Fruit fly (Drosophila melanogaster): Measurements from ENCODE around the gene CG12182.
A peak's percentile ranks its signal among the peaks of the same experiment; 100 is the strongest.

CG12182 gene

DNA sequence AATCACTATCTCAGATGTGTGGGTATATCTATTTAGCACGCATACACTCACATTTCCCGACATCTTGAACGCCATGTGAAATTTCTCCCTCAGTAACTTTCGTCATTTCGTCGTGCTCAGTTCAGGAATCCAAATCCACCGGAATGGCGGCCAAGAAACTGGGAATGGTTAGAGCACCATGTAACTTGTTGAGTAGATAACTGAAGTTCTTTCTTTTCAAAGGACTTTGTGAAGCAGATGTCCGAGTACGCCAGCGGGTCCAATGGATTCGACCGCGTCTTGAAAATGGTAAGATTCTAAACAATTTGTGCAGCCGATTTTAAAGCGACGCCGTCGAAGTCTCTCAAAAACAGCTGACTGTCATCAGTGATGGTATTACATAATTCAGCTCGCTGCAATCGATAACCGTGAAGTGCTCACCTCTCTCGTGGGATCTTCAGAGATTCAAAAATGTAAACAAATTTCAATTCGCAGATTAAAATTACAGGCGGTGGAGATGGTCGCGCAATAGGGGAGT is at the start of gene CG12182, which contains the start of gene CG16985:
TSS of gene CG12182 (minus strand) at position 366 of the 517 bp plus-strand sequence.
TSS of gene CG16985 (plus strand) at position 84 of the 517 bp plus-strand sequence.
- no peak for TF ChIP-seq CG15336 (GFP tag; IDR thresholded peaks at IDR 0.05)
- peak; percentile 4 for TF ChIP-seq esn (GFP tag; optimal IDR thresholded peaks at IDR 0.05)
- TF ChIP-seq acj6 (GFP tag; optimal IDR thresholded peaks at IDR 0.05): no peak
- no peak for TF ChIP-seq Hr4 (GFP tag; optimal IDR thresholded peaks at IDR 0.05)
- peak; percentile 13 for TF ChIP-seq Hr39 (GFP tag; optimal IDR thresholded peaks at IDR 0.05)
- peak; percentile 51 for TF ChIP-seq achi (GFP tag; optimal IDR thresholded peaks at IDR 0.05)
- no peak for TF ChIP-seq Eip78C (GFP tag)
- peak; percentile 98 for TF ChIP-seq vri (GFP tag; optimal IDR thresholded peaks at IDR 0.05)
- TF ChIP-seq CG8632 (GFP tag; optimal IDR thresholded peaks at IDR 0.05): no peak
- no peak for TF ChIP-seq Sox14 (GFP tag; optimal IDR thresholded peaks at IDR 0.05)
- peak; percentile 33 for TF ChIP-seq CG16779 (tag; optimal IDR thresholded peaks at IDR 0.05)
- TF ChIP-seq CG6163 (GFP tag; IDR thresholded peaks at IDR 0.05): 0 out of 3 replicates have a peak, but pooled peaks have one; percentile 26
- TF ChIP-seq CG34406 (GFP tag; optimal IDR thresholded peaks at IDR 0.05): no peak
- peak; percentile 13 for TF ChIP-seq fkh (GFP tag; optimal IDR thresholded peaks at IDR 0.05)
- no peak for TF ChIP-seq Hr38 (GFP tag; optimal IDR thresholded peaks at IDR 0.05)
- TF ChIP-seq CG3919 (GFP tag; optimal IDR thresholded peaks at IDR 0.05): no peak

DNA sequence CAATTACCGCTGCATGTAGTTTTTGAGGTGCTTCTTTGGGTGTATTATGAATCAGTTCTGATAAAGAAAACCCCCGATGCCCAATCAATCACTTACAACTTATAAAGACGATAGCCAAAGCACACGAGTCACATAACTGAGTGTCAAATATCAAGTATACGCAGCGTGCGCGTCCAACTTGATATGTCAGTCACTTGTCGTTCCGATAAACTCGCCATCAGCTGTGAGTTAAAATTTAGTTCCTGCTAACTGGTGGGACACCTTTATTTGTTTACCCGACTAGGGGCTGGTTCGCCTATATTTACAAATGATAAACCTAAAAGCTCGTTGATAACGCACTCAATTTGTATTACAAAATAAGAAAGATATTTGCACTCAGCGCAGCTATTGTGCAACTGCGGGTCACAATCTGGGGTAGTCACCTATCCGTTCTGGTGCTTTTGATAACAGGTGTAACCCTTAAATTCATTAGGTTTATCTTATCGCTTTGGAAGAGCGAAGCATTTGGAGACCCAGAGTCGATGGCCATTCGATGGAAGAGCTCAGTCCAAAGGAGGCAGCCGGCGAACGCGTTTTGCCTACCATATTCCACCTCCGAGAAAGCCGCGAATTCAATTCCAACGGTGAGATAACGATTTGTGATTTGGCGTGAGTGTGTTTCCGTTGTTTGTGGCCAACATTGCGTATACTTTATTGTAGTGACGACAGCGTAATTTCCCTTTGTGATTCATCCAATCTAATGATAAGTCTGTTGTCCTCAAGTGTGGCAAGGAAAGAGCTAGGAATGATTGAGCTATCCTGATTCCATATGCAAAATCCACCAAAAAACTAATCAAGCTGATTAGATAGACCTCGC is 48.4 kb upstream of the CG12182 start, which contains the start of gene CG1246:
TSS of gene CG1246 (plus strand) at position 526 of the 856 bp plus-strand sequence.
- peak; percentile 96 for TF ChIP-seq vri (GFP tag; optimal IDR thresholded peaks at IDR 0.05)
- peak; percentile 70 for TF ChIP-seq fkh (GFP tag; optimal IDR thresholded peaks at IDR 0.05)
- no peak for TF ChIP-seq CG10631 (GFP tag; optimal IDR thresholded peaks at IDR 0.05)

DNA sequence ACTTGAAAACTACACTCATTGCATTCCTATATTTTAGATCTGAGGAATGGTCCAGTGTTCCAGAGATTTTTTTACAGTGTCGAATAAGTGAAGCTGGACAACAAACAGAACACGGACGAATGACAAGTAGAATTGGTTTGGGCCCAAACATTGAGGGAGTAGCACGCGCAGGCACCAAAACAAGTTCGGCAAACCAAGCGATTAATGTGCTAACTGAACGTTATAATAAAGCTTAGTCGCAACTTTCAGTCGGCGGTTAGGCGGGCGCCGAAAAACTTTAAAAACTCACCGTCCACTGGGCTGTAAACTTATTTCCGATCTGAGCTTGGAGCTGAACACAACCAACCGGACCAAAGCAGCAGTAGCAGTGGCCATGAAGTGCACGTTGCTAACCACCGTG is 45.7 kb upstream of the CG12182 start, which contains the start of gene CG1143:
TSS of gene CG1143 (plus strand) at position 301 of the 400 bp plus-strand sequence.
- no peak for TF ChIP-seq Eip93F (GFP tag; optimal IDR thresholded peaks at IDR 0.05)
- no peak for TF ChIP-seq CG10631 (GFP tag; optimal IDR thresholded peaks at IDR 0.05)
- TF ChIP-seq salr (GFP tag; optimal IDR thresholded peaks at IDR 0.05): no peak
- TF ChIP-seq CG7368 (GFP tag; optimal IDR thresholded peaks at IDR 0.05): no peak
- no peak for TF ChIP-seq lz (GFP tag; optimal IDR thresholded peaks at IDR 0.05)
- TF ChIP-seq CG11902 (GFP tag; optimal IDR thresholded peaks at IDR 0.05): no peak
- TF ChIP-seq ss (GFP tag; optimal IDR thresholded peaks at IDR 0.05): no peak
- TF ChIP-seq CG6792 (GFP tag; optimal IDR thresholded peaks at IDR 0.05): no peak
- no peak for TF ChIP-seq Hr4 (GFP tag; optimal IDR thresholded peaks at IDR 0.05)
- no peak for TF ChIP-seq CG6808 (GFP tag; optimal IDR thresholded peaks at IDR 0.05)
- no peak for TF ChIP-seq esn (GFP tag; optimal IDR thresholded peaks at IDR 0.05)
- no peak for TF ChIP-seq spab (GFP tag; optimal IDR thresholded peaks at IDR 0.05)
- TF ChIP-seq CG3032 (tag; optimal IDR thresholded peaks at IDR 0.05): no peak
- TF ChIP-seq svp (GFP tag): no peak
- TF ChIP-seq CG11762 (GFP tag; optimal IDR thresholded peaks at IDR 0.05; ENCODE audit: insufficient read depth): no peak

DNA sequence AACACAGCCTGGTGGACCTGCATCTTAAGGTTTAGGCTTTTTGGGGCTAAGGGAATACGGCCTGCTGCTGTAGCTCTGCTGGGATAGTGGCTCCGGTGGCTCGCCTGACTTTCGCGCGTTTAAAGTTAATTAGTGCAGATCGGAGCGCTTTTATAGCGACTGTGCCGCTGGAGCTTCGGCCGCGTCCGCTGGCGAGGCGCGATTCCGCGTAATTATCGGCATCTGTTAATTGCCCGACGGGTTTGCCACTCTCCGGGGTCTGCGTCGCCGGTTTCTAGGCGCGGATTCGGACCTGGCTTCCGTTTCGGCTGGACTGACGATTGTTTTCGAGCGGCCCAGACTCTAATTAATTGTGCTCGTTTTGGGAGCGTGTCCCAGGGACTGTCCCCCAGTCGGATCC is 43.9 kb upstream of the CG12182 start, which contains the start of gene CG14949:
TSS of gene CG14949 (minus strand) at position 101 of the 400 bp plus-strand sequence.
- TF ChIP-seq Ets96B (tag; optimal IDR thresholded peaks at IDR 0.05) (no peak), CG9139 (GFP tag; optimal IDR thresholded peaks at IDR 0.05) (no peak), pdm3 (GFP tag; optimal IDR thresholded peaks at IDR 0.05) (no peak), esn (GFP tag; optimal IDR thresholded peaks at IDR 0.05) (no peak), OdsH (GFP tag; optimal IDR thresholded peaks at IDR 0.05) (no peak), Lpt (GFP tag; optimal IDR thresholded peaks at IDR 0.05) (no peak), CG3032 (tag; optimal IDR thresholded peaks at IDR 0.05) (no peak), spab (GFP tag; optimal IDR thresholded peaks at IDR 0.05) (no peak), Sox102F (GFP tag; optimal IDR thresholded peaks at IDR 0.05) (no peak), ss (GFP tag; optimal IDR thresholded peaks at IDR 0.05) (no peak), acj6 (GFP tag; optimal IDR thresholded peaks at IDR 0.05) (no peak), CG11294 (GFP tag; IDR thresholded peaks at IDR 0.05) (no peak), CG8119 (GFP tag; IDR thresholded peaks at IDR 0.05) (no peak), CG4318 (GFP tag; optimal IDR thresholded peaks at IDR 0.05) (no peak), vri (GFP tag; optimal IDR thresholded peaks at IDR 0.05) (no peak), CG11902 (GFP tag; optimal IDR thresholded peaks at IDR 0.05) (no peak), lz (GFP tag; optimal IDR thresholded peaks at IDR 0.05) (no peak)

All from whole organism, prepupa.